Worm (Caenorhabditis elegans) whole organism, dauer: ENCODE measurements around the gene K09C8.9.

Experiments used
- unc-62 ChIP-seq: sonication (generic microtip); optimal IDR thresholded peaks from 2 replicates; lab custom pipeline; 2017; ENCODE audit warnings: missing biosample characterization, missing genetic modification reagents, missing genetic modification characterization

K09C8.9 gene

DNA sequence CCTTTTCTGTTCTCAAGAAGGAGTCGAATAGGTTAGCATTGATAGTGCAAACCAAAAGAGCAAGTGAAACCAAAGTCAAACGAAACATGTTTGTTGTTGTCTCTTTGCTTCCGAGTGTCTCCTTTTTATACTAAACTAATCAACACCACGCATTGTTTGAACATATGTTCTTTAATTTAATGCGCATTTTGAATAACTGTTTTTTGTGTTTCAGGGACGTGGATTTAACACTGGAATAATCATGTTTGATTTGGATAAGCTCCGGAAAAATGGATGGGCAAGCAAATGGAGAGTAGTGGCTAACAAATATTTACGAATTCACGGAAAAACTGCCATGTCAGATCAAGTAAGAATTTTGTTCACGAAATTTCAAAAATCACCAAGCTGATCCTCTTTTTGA is at the start of gene K09C8.9:
K09C8.9 (minus strand) TSS at position 101 of the 400 bp plus-strand sequence.
- no peak for TF ChIP-seq unc-62

DNA sequence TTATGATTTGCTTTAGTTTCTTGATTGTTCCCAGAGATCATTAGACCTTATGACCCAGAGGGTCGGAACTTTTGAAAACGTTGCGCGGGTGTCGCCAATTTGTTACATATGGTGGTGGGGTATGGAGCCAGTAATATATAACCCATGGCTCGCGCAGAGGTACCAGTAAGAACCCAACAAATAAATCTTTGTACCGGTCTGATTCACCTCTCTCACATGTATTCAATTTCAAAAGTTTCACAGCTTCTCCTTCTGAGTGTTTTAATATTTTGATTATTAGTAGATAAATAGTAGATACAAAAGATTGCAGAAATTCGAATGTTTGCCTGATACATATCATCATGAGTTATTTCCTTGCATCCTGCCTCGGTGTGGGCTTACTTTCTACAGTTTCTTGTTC is 48.5 kb upstream of the K09C8.9 start, which contains the start of gene egl-15:
egl-15 (plus strand) TSS at position 301 of the 400 bp plus-strand sequence.
- no peak for TF ChIP-seq unc-62

DNA sequence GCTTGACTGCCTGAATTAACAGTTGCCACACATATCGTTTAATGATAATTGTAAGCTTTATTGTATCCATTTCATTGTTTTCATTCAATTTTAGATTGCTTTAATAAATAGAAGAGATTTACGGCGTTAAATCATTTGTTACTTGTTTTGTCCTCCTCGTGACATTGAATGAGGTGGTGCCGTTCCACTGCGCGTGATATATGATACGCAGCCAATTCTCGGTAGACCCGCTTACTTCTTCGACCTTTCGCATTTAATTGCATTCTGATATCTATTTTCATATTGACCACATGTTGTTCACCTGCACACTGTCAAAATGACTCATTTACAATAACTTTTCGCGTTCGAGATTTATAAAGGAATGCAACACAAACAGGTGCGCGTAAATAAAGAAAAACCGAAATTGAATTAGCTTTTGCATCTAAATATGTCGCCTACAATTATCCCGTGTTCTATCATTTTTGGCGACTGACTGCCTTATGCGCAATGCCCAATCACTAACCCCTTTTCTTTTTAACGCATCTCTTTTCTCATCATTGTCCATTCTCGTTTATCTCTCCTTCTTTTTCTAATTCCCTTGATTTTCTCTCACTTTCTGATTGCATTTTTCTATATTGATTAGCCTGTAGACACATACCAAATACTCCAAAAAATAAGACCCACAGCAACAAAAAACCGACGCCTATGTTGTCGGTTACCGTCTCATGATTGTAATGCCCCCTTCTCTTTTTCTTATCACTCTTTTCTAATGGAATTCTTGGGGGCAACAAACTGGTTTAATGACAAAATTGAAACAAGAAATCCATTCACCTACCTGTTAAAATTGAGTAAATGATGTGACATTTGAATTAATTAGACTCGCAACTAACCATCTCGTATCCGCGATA is 47.0 kb upstream of the K09C8.9 start:
- no peak for TF ChIP-seq unc-62

DNA sequence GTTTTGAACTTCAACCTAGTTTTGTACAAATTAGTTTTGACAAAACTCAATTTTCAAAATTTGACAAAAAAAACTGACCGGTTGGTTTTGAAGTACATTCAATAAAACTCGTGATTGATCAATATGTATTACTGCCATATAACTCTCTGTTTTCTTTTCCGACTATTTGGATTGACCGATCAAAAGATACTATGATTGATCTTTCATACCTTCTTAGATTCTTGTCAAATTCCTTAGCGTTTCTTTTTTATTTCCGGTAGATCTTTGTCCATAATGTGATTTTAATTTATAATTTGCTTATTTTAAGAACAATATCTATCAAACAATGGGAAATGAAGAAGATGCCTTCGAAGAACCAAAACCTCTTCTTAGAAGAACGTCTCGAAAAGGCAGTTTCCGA is 44.7 kb upstream of the K09C8.9 start, which contains the start of gene F58A3.3:
F58A3.3 (plus strand) TSS at position 301 of the 400 bp plus-strand sequence.
- TF ChIP-seq unc-62 = no peak

DNA sequence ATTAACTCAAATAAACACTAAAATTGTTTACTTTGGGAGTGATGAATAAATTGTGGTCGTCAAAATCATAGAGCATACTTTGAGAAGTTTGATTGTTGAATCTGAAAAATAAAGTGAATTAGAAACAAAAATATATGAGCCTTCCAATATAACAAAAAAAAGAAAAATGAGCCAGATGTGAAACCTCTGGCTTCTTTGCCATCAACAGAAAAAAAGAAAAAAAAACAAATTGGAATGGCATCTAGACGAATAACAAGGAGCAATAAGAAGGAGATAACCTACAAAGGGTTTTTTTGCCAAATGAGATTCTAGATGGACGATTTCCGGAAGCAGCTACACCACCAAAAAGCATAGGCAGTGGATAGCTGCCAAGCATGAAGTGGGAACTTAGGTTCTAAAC is 43.0 kb upstream of the K09C8.9 start, which contains the start of gene F58A3.4:
F58A3.4 (minus strand) TSS at position 101 of the 400 bp plus-strand sequence.
- TF ChIP-seq unc-62 = no peak

DNA sequence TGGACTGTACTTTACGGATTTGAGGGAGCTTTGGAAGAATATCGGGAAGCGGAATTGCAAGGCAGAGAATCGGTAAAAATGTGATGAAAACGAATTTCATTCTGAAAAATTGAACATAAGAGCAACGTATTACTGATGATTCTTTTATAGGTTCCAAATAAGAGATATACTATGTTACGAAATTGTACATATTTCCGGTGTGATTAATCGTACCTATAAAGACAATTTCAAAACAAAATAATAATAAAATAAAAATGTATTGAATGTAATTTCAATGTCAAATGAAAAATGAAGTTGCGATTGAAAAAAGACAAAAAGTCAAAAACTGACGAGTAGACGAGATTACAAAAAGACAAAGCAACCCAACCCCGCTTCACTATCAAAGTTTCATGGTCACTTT is 41.4 kb upstream of the K09C8.9 start, which contains the start of gene ttr-31:
ttr-31 (minus strand) TSS at position 101 of the 400 bp plus-strand sequence.
- no peak for TF ChIP-seq unc-62

DNA sequence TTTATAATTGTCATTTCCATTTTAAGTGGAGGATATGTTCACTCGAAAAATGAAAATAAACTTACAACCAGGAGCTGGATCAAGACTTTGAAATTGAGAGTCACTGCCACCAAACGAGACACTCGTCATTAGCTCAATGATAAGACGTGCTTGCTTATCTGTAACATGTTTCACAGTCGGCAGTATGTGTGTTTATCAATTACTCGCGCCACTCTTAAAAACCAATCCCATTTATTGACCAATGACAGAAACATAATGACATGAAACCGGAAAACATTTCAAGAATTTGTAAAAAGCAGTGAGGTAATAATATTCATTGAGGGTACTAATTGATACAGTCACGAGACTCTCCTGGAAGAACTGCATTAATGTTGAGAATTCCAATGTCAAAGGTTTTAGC is 40.5 kb upstream of the K09C8.9 start, which contains the start of gene del-5:
del-5 (minus strand) TSS at position 130 of the 400 bp plus-strand sequence.
- no peak for TF ChIP-seq unc-62

DNA sequence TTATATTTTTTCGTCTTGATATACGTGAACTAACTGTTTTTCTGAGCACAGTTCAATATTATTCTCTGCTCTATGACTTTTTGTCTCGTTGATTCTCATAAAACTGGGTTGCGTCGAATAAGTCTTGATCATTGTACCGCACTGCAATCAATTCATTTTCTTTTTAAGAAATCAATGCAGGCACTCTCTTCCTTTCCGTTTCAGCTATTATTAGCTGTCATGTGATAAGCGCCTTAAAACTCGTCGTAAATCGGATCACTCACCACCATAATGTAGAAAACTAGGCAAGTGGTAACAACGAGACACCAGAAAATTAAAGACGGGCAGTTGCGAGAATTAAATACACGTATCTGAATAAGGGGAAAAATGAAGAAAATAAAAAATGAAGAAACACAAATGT is 39.8 kb upstream of the K09C8.9 start:
- TF ChIP-seq unc-62 = no peak

DNA sequence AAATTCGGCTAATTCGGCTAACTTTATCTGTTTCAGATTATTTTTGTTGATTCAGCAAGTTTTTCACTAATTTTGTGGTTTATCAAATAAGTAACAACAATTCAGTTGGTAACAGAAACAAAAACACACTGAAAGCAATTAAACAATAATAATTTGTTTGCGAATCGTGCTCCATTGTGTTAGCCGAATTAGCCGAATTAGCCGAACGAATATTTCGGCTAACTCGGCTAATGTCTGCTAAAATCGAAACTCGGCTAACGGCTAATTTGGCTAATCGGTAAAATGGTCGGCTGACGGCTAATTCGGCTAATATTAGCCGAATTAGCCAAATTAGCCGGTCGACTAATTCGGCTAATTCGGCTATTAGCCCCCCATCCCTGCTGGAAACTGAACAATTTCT is 36.1 kb upstream of the K09C8.9 start:
- no peak for TF ChIP-seq unc-62

DNA sequence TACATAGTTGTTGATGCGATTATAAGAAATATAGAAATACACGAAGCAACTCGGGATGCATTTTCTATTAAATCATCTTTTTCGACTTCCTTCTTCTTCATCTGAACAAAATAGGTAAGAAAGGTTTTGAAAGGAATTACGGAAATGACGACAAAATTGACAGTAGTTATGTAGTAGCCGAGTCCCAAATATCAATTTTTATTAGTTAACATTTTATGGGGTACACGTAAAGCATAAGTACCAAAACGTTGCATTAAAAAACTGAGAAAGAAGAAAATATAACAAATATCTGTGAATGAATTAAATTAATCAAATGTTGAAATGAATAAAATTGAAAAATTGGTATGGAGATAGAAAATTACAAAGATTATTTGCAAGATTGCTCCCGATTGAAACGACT is 34.2 kb upstream of the K09C8.9 start, which contains the start of gene col-177:
col-177 (minus strand) TSS at position 101 of the 400 bp plus-strand sequence.
- no peak for TF ChIP-seq unc-62

DNA sequence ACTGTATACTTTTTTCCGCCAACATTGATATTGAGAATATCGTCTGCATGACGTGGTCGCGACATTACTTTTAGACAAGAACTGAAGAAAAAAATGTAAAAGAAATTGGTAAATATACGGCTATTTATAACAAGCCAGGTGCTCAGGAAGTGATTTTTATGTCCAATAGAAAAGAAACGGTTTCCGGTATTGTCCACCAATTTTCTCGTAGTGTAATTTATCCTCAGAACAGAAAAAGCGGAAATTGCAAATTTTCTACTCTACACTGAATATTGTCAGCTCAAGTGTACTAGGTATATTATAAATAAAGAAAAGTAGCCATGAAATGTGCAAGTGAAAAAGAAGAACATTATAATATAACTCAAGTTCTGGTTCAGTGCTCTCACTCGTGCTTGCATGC is 31.6 kb upstream of the K09C8.9 start, which contains the start of gene F59F3.6:
F59F3.6 (minus strand) TSS at position 101 of the 400 bp plus-strand sequence.
- TF ChIP-seq unc-62 = no peak

DNA sequence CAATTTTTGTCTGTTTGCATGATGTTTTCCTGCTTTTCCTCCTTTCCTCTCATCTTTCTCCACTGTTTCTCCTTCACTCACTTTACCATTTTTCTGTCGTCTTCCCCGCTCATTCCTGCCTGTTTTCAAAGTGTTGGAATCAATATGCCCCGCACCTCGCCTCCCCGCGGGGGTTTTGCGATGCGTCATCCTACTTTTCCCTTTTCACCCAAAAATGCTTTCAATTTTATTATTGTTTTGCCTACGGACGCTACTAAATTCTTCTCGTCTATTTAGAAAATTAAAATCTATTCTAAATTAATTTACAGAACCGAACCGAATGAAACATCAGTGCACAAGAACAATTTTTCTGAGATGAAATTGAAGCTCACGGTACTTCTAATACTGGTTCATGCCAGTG is 24.6 kb upstream of the K09C8.9 start, which contains the start of gene ver-3:
ver-3 (plus strand) TSS at position 301 of the 400 bp plus-strand sequence.
- no peak for TF ChIP-seq unc-62

DNA sequence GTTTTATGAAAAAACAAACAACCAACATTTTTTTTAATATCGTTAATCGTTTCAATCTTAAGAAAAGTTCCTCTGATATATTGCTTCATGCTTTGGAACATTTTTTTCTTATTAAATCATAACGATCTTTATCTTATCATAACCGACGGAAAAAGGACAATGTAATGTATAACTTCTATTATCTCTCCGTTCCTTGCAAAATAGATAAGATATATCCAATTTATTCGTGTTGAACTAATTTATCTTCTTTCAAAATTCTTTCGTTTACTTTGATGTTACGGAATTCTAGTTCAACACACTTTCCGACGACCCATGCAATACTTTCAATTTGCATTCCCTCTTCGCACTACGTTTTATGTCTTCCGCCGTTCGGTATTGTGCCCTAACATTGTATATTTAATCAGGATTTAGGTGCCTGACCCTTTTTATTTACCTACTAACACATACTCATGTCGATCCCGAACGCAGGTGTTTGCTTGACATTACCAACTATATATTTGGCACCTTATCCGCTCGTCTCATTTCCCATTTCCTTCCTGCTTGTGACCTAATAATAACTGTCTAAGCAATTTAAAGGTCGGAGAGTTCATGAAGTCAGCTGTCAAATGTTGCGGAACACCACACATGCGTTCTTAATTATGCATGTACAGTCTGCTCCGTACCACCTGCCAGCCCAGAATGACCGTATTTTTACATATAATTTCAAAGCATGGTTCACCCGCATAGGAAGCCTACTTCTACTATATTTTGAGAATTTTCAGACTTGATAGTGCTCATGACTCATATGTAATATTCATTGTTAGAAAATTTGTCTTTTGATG is 24.0 kb upstream of the K09C8.9 start:
- no peak for TF ChIP-seq unc-62

DNA sequence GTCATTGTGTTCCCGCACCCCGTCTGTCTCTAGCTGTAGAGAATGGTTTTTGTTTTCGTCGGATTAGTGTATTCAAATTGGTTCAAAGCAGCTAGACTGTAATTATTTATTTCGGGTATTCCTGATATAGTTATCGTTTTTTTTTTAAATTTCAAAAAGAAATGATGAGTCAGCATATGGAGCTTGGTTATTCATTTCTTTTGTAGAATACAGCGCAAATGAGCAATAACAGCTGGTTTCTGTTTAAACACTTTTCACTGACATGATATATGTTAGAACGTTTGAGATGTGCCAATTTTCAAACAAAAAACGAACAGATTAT is 23.2 kb upstream of the K09C8.9 start:
- TF ChIP-seq unc-62 = no peak

DNA sequence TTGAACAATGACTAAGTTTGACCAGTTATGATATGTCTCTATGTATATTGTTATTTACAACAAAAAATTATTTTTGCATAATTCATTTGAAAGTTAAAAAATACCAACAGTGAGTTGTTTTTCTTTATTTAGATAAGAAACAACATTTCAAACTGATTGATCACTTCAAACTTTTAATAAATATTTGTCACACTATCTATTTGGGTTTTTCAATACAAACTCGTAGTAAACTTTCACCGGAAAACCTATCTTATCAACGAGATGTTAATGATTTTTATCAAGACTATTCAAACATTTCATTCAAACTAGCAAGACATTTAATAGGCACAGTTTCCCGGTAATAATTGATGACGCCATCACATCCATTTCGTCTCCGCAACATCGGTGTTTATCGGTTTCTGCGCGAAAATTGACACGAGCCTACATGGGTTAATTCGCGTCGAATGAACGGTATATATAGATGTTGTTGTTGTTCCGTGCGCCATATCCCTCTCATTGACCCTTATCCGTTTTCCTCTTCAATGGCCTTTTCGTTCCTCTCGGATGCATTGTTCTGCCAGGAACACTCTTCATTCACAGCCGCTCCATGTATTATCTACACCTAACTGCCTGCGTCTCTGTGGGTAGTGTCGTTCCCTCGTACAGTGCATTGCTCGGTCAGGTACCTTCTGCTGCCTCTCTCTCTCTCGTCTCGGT is 22.7 kb upstream of the K09C8.9 start:
- no peak for TF ChIP-seq unc-62

DNA sequence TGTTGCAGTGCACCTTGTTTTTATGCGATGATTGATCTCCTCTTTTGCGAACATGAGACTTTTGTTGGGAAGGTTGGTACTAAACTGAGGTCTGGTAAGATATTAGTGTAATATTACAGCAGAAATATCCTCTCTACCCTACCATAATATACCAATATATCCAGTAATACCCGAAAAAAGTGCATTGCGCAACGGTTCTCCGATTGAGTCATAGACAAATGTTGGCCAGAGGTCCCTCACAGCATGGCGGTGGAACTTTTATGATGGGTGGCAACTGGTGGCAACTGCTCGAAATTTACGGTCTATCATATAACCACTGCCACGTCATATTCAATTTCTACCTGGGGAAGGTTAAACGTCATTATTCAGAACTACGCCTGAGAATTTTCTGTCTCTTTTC is 21.7 kb upstream of the K09C8.9 start:
- TF ChIP-seq unc-62 = no peak
